Worm (Caenorhabditis elegans): Measurements from ENCODE around the gene F21D5.6.

ce11 chrIV:8782172-8782571 lies 41.0 kb upstream of the F21D5.6 start:
- TF ChIP-seq ama-1 (optimal IDR thresholded peaks at IDR 0.05) (no peak), ama-1 (GFP tag; optimal IDR thresholded peaks at IDR 0.05) (no peak), ceh-100 (GFP tag; IDR thresholded peaks at IDR 0.05) (no peak), sea-2 (GFP tag; IDR thresholded peaks at IDR 0.05) (no peak), snpc-4 (GFP tag; optimal IDR thresholded peaks at IDR 0.05) (no peak), snpc-4 (tag; optimal IDR thresholded peaks at IDR 0.05) (no peak), akir-1 (GFP tag; optimal IDR thresholded peaks at IDR 0.05) (no peak), let-607 (tag; optimal IDR thresholded peaks at IDR 0.05) (no peak), pha-4 (tag; optimal IDR thresholded peaks at IDR 0.05) (no peak), tbx-9 (tag; optimal IDR thresholded peaks at IDR 0.05; ENCODE audit: borderline replicate concordance) (no peak), bed-2 (GFP tag; IDR thresholded peaks at IDR 0.05) (no peak)

All from whole organism, young adult.